Worm (Caenorhabditis elegans): ENCODE measurements around the gene unc-103.

unc-103 gene

DNA sequence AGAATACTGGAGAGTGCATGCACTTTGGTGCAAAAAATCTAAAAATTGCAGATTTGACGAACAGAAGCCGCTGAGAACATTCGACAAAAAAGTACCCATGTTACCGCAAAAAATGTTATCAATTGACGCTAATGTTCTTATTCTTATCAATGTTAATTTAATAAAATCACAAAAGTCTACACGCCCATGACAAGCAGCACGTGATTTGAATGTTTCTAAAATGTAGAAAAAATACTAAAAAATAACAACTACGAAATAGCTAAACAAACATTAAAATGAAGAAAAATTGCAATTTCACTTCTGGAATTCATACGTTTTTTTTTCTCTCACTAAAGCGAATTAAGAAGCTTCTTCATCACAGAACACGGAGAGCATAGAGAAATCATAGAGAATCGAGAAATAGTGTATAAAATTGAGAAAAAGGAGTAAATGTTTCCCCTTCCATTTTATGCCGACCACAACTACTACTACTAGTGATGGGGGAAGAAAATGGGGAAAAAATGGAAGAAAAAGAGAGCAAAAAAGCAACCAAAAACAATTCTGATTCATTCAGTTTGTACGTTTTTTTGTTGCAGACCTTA is 26.8 kb upstream of the unc-103 start:
- no peak for TF ChIP-seq skn-1 (tag; optimal IDR thresholded peaks at IDR 0.05)
- no peak for TF ChIP-seq lin-13 (GFP tag; optimal IDR thresholded peaks at IDR 0.05)
- no peak for TF ChIP-seq mes-2 (tag; optimal IDR thresholded peaks at IDR 0.05; ENCODE audit: poor library complexity, severe bottlenecking)
- TF ChIP-seq dve-1 (tag; optimal IDR thresholded peaks at IDR 0.05; ENCODE audit: insufficient read depth), result peak; percentile 54
- TF ChIP-seq rbr-2 (tag; optimal IDR thresholded peaks at IDR 0.05), result peak; percentile 11
- no peak for TF ChIP-seq ztf-7 (tag; optimal IDR thresholded peaks at IDR 0.05)
- no peak for TF ChIP-seq daf-12 (tag; optimal IDR thresholded peaks at IDR 0.05)
- no peak for TF ChIP-seq set-16 (GFP tag; IDR thresholded peaks at IDR 0.05)
- TF ChIP-seq ZK337.2 (GFP tag; IDR thresholded peaks at IDR 0.05), result no peak
- no peak for TF ChIP-seq jun-1 (tag; optimal IDR thresholded peaks at IDR 0.05)
- TF ChIP-seq Y105C5A.15 (GFP tag; IDR thresholded peaks at IDR 0.05), result no peak
- no peak for TF ChIP-seq daf-8 (GFP tag; IDR thresholded peaks at IDR 0.05)
- TF ChIP-seq ceh-32 (tag; optimal IDR thresholded peaks at IDR 0.05; ENCODE audit: poor library complexity), result no peak
- peak in 1 of 2 experiments; percentile 9 for TF ChIP-seq hif-1 (tag; optimal IDR thresholded peaks at IDR 0.05)
- TF ChIP-seq arid-1 (GFP tag; conservative IDR thresholded peaks at IDR 0.05), result no peak
- TF ChIP-seq mep-1 (tag; optimal IDR thresholded peaks at IDR 0.05), result peak; percentile 17
- TF ChIP-seq ceh-28 (tag; optimal IDR thresholded peaks at IDR 0.05), result no peak
- TF ChIP-seq fos-1 (tag; optimal IDR thresholded peaks at IDR 0.05), result no peak
- TF ChIP-seq F26F4.8 (GFP tag; conservative IDR thresholded peaks at IDR 0.05), result no peak
- TF ChIP-seq saeg-2 (GFP tag; IDR thresholded peaks at IDR 0.05), result no peak
- TF ChIP-seq ZK546.5 (tag; optimal IDR thresholded peaks at IDR 0.05), result no peak
- no peak for TF ChIP-seq ama-1 (optimal IDR thresholded peaks at IDR 0.05)
- peak in 1 of 2 experiments; percentile 69 for TF ChIP-seq lsy-2 (tag; optimal IDR thresholded peaks at IDR 0.05)
- no peak for TF ChIP-seq unc-130 (GFP tag; optimal IDR thresholded peaks at IDR 0.05)
- TF ChIP-seq mxl-2 (GFP tag; conservative IDR thresholded peaks at IDR 0.05), result no peak
- TF ChIP-seq hmg-1.1 (GFP tag; IDR thresholded peaks at IDR 0.05), result no peak
- TF ChIP-seq gei-8 (GFP tag; optimal IDR thresholded peaks at IDR 0.05), result no peak
- TF ChIP-seq nhr-41 (GFP tag; IDR thresholded peaks at IDR 0.05), result no peak
- TF ChIP-seq lin-15B (tag; optimal IDR thresholded peaks at IDR 0.05), result no peak
- TF ChIP-seq zip-11 (GFP tag; IDR thresholded peaks at IDR 0.05), result no peak
- TF ChIP-seq nhr-237 (tag; optimal IDR thresholded peaks at IDR 0.05), result no peak
- no peak for TF ChIP-seq nhr-6 (tag; optimal IDR thresholded peaks at IDR 0.05)
- TF ChIP-seq mdl-1 (tag; optimal IDR thresholded peaks at IDR 0.05), result no peak
- TF ChIP-seq php-3 (GFP tag; IDR thresholded peaks at IDR 0.05), result 0 out of 2 replicates have a peak, but pooled peaks have one; percentile 17
- no peak for TF ChIP-seq tra-1 (GFP tag; IDR thresholded peaks at IDR 0.05)
- no peak for TF ChIP-seq Y48G9A.11 (GFP tag; IDR thresholded peaks at IDR 0.05)
- no peak for TF ChIP-seq snpc-4 (tag; optimal IDR thresholded peaks at IDR 0.05)
- no peak for TF ChIP-seq sdz-12 (GFP tag; optimal IDR thresholded peaks at IDR 0.05)
- TF ChIP-seq dmd-6 (GFP tag; IDR thresholded peaks at IDR 0.05), result peak; percentile 26; the same call in 1 of the 2 replicates
- peak; percentile 35 for TF ChIP-seq hlh-30 (tag; optimal IDR thresholded peaks at IDR 0.05; ENCODE audit: insufficient read depth)
- TF ChIP-seq lim-7 (GFP tag; IDR thresholded peaks at IDR 0.05), result no peak
- TF ChIP-seq attf-4 (tag; optimal IDR thresholded peaks at IDR 0.05), result no peak
- no peak for TF ChIP-seq tag-97 (GFP tag; IDR thresholded peaks at IDR 0.05)
- peak; percentile 25 for TF ChIP-seq hlh-11 (tag; optimal IDR thresholded peaks at IDR 0.05)
- no peak for TF ChIP-seq lin-29 (GFP tag; IDR thresholded peaks at IDR 0.05)
- TF ChIP-seq daf-16 (GFP tag; optimal IDR thresholded peaks at IDR 0.05), result no peak
- peak; percentile 62 for TF ChIP-seq daf-16 (tag; optimal IDR thresholded peaks at IDR 0.05)
- TF ChIP-seq spr-1 (tag; optimal IDR thresholded peaks at IDR 0.05), result no peak
- no peak for TF ChIP-seq lin-39 (tag; optimal IDR thresholded peaks at IDR 0.05)
- TF ChIP-seq nhr-76 (tag; optimal IDR thresholded peaks at IDR 0.05), result no peak
- peak; percentile 39 for TF ChIP-seq nhr-28 (tag; optimal IDR thresholded peaks at IDR 0.05)
- TF ChIP-seq lir-3 (tag; optimal IDR thresholded peaks at IDR 0.05), result no peak

Measured in whole organism, L4 larva.